Fruit fly (Drosophila melanogaster) whole organism, pupa: Measurements from ENCODE around the gene CG8563.

Experiments used
- CG10348 ChIP-seq: fragments of 200-800 bp; sonication (Bioruptor generic); IDR thresholded peaks from 2 replicates; pipeline ENCODE4 v1.3.6; 2022; ENCODE audit warnings: missing biosample characterization, missing genetic modification characterization
- CG13204 ChIP-seq: fragments of 200-800 bp; sonication (Bioruptor generic); optimal IDR thresholded peaks from 2 replicates; lab custom pipeline; 2018; ENCODE audit warnings: missing biosample characterization, mild to moderate bottlenecking, missing genetic modification characterization, moderate library complexity
- CG34367 ChIP-seq: fragments of 200-800 bp; sonication (Bioruptor generic); optimal IDR thresholded peaks from 2 replicates; lab custom pipeline; 2018; ENCODE audit warnings: missing biosample characterization, mild to moderate bottlenecking, missing genetic modification characterization
- CG4496 ChIP-seq: fragments of 200-800 bp; sonication (Bioruptor generic); IDR thresholded peaks from 3 replicates; pipeline ENCODE4 v1.3.6; 2022; ENCODE audit warnings: missing biosample characterization, missing genetic modification characterization
- CG8159 ChIP-seq: fragments of 200-800 bp; sonication (Bioruptor generic); optimal IDR thresholded peaks from 3 replicates; lab custom pipeline; 2018; ENCODE audit warnings: missing biosample characterization, mild to moderate bottlenecking, missing genetic modification characterization, moderate library complexity
- D1 ChIP-seq: fragments of 200-800 bp; sonication (Bioruptor generic); optimal IDR thresholded peaks from 2 replicates; lab custom pipeline; 2018; ENCODE audit warnings: missing biosample characterization, mild to moderate bottlenecking, missing genetic modification characterization, moderate library complexity
- EcR ChIP-seq: fragments of 200-800 bp; sonication (Bioruptor generic); optimal IDR thresholded peaks from 3 replicates; lab custom pipeline; 2019; ENCODE audit warnings: missing biosample characterization, missing genetic modification characterization, mild to moderate bottlenecking, moderate library complexity, missing genetic modification reagents
- rn ChIP-seq: fragments of 200-800 bp; sonication (Bioruptor generic); IDR thresholded peaks from 2 replicates; pipeline ENCODE4 v1.3.6; 2022; ENCODE audit warnings: missing biosample characterization, missing genetic modification characterization

DNA sequence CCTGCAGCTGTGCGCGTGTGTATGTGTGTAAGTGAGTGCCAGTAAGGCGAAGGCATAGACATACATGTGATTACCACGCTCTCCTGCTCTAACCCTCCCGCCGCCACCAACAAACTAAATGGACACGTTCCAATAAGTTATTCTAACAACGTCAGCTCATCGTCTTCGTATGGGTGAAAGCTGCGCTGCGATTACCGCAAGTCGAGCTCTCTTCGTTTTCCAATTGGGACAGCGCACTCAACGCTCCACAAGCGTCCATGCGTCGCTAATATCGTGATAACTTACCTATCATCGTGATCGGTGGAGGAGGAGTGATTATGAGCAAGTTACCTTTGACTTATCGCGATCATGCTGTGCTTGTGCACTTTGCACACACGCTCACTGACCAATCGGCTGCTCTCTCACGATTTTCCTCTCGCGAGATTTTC lies 29.4 kb upstream of the CG8563 start:
- no peak for TF ChIP-seq rn (GFP tag; lab: Robert Waterston, UW)
- peak; percentile 81 for TF ChIP-seq CG4496 (GFP tag; lab: Robert Waterston, UW)
- no peak for TF ChIP-seq D1 (tag; lab: Kevin White, UChicago)
- no peak for TF ChIP-seq CG34367
- no peak for TF ChIP-seq CG13204 (GFP tag; lab: Kevin White, UChicago)
- no peak for TF ChIP-seq EcR
- TF ChIP-seq CG8159 = no peak
- no peak for TF ChIP-seq CG10348 (GFP tag; lab: Robert Waterston, UW)
